Fruit fly (Drosophila melanogaster) whole organism, wandering third instar larva: ENCODE results near the gene RpL27.

ENCODE experiments used
- br ChIP-seq: fragments of 200-800 bp; sonication (Bioruptor generic); optimal IDR thresholded peaks from 2 replicates; lab custom pipeline; 2016; ENCODE audit warnings: missing biosample characterization, missing genetic modification characterization
- usp ChIP-seq: fragments of >200 bp; optimal IDR thresholded peaks from 2 replicates; lab custom pipeline; 2017; ENCODE audit warnings: missing biosample characterization, missing genetic modification characterization

- TF ChIP-seq br (GFP tag; lab: Kevin White, UChicago) (peak; percentile 95), usp (GFP tag; lab: Kevin White, UChicago) (no peak)
Measured at dm6 chr3R:25640463-25640862, 44.4 kb downstream of the RpL27 start.
